Worm (Caenorhabditis elegans): ENCODE data around the gene F54C9.14.

The F54C9.14 gene

DNA sequence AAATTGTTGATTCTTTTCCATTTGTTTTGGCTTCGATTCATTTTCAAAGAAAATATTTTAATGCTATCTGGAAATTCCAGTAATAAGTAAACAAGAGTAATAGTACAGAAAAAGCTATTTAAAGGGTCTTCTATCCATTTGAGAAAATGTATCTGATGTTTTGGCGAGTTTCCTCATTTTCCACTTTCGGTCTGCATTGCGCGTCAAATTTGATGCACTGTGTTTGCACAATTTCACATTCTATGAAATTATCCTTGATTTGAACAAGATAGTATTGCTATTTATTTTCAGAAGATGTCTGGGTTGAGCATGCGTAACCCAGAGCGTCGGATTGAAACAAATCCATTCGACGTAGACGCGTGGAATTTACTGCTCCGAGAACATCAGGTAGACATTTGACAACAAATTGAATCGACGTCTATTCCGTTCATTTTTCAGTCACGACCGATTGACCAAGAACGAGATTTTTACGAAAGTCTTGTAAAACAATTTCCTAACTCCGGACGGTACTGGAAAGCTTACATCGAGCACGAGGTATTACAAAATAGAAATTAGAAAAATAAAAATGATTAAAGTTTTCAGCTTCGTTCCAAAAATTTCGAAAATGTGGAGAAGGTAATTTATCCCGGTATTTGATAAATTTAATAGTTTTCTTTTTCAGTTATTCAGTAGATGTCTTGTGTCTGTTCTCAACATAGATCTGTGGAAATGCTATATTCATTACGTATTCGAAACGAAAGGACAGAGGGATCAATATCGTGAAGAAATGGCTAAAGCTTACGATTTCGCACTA is 41.7 kb downstream of the F54C9.14 start, which contains the start of gene suf-1 (continued):
- TF ChIP-seq K11D2.4 (GFP tag; IDR thresholded peaks at IDR 0.05): 0 out of 2 replicates have a peak, but pooled peaks have one; percentile 10
- TF ChIP-seq let-607 (tag; optimal IDR thresholded peaks at IDR 0.05): no peak
- no peak for TF ChIP-seq F37B4.10 (GFP tag; IDR thresholded peaks at IDR 0.05)
- TF ChIP-seq ztf-22 (GFP tag; optimal IDR thresholded peaks at IDR 0.05): no peak
- TF ChIP-seq ztf-28 (GFP tag; IDR thresholded peaks at IDR 0.05): no peak
- no peak for TF ChIP-seq nhr-80 (tag; optimal IDR thresholded peaks at IDR 0.05)
- TF ChIP-seq ceh-79 (tag; optimal IDR thresholded peaks at IDR 0.05): no peak
- TF ChIP-seq Y67H2A.10 (GFP tag; conservative IDR thresholded peaks at IDR 0.05): no peak
- TF ChIP-seq egl-18 (GFP tag; IDR thresholded peaks at IDR 0.05): no peak
- TF ChIP-seq F33H1.4 (GFP tag; IDR thresholded peaks at IDR 0.05): peak; percentile 65
- TF ChIP-seq lag-1 (GFP tag; IDR thresholded peaks at IDR 0.05): no peak
- TF ChIP-seq mel-28 (tag; optimal IDR thresholded peaks at IDR 0.05; ENCODE audit: borderline replicate concordance): no peak
- TF ChIP-seq nfya-2 (GFP tag; IDR thresholded peaks at IDR 0.05): no peak
- TF ChIP-seq cebp-2 (GFP tag; IDR thresholded peaks at IDR 0.05): peak; percentile 77; the same call in 1 of the 2 replicates
- TF ChIP-seq somi-1 (GFP tag; optimal IDR thresholded peaks at IDR 0.05): no peak
- TF ChIP-seq F10E7.11 (tag; optimal IDR thresholded peaks at IDR 0.05): no peak
- TF ChIP-seq cebp-1 (GFP tag; IDR thresholded peaks at IDR 0.05): no peak
- TF ChIP-seq cebp-1 (tag; optimal IDR thresholded peaks at IDR 0.05): no peak
- TF ChIP-seq ztf-26 (tag; optimal IDR thresholded peaks at IDR 0.05): no peak
- TF ChIP-seq zfh-2 (GFP tag; conservative IDR thresholded peaks at IDR 0.05): no peak
- no peak for TF ChIP-seq hlh-26 (GFP tag; conservative IDR thresholded peaks at IDR 0.05)
- peak; percentile 85 for TF ChIP-seq Y53G8AR.9 (GFP tag; conservative IDR thresholded peaks at IDR 0.05)
- no peak for TF ChIP-seq dpl-1 (GFP tag; optimal IDR thresholded peaks at IDR 0.05)
- TF ChIP-seq die-1 (tag; optimal IDR thresholded peaks at IDR 0.05): peak; percentile 37
- TF ChIP-seq rpc-1 (optimal IDR thresholded peaks at IDR 0.05): no peak
- TF ChIP-seq rpc-1 (tag; optimal IDR thresholded peaks at IDR 0.05): peak; percentile 3
- peak; percentile 58 for TF ChIP-seq lsl-1 (GFP tag; optimal IDR thresholded peaks at IDR 0.05)
- TF ChIP-seq sptf-2 (GFP tag; optimal IDR thresholded peaks at IDR 0.05): no peak
- TF ChIP-seq ztf-3 (GFP tag; optimal IDR thresholded peaks at IDR 0.05): no peak
- TF ChIP-seq madf-10 (tag; optimal IDR thresholded peaks at IDR 0.05): no peak
- TF ChIP-seq sea-2 (GFP tag; IDR thresholded peaks at IDR 0.05): no peak
- TF ChIP-seq atf-7 (tag; optimal IDR thresholded peaks at IDR 0.05): peak; percentile 56
- TF ChIP-seq tlf-1 (GFP tag; optimal IDR thresholded peaks at IDR 0.05): peak; percentile 79
- no peak for TF ChIP-seq C06A6.2 (GFP tag; conservative IDR thresholded peaks at IDR 0.05)
- peak; percentile 55 for TF ChIP-seq ZK185.1 (tag; optimal IDR thresholded peaks at IDR 0.05; ENCODE audit: poor library complexity, severe bottlenecking)
- no peak for TF ChIP-seq aptf-2 (GFP tag; conservative IDR thresholded peaks at IDR 0.05)
- no peak for TF ChIP-seq pha-4 (tag; optimal IDR thresholded peaks at IDR 0.05)
- TF ChIP-seq snpc-3.4 (tag; optimal IDR thresholded peaks at IDR 0.05): peak; percentile 80
- TF ChIP-seq lin-54 (GFP tag; optimal IDR thresholded peaks at IDR 0.05): peak; percentile 73
- no peak for TF ChIP-seq hmg-20 (GFP tag; IDR thresholded peaks at IDR 0.05)
- TF ChIP-seq F49E8.2 (tag; optimal IDR thresholded peaks at IDR 0.05; ENCODE audit: insufficient read depth): peak; percentile 94
- TF ChIP-seq madf-8 (GFP tag; conservative IDR thresholded peaks at IDR 0.05): peak; percentile 44; the same call in 1 of the 2 replicates
- no peak for TF ChIP-seq F55B11.4 (tag; optimal IDR thresholded peaks at IDR 0.05; ENCODE audit: borderline replicate concordance, insufficient read depth)
- no peak for TF ChIP-seq zim-3 (tag; optimal IDR thresholded peaks at IDR 0.05)
- no peak for TF ChIP-seq ztf-6 (GFP tag; IDR thresholded peaks at IDR 0.05)
- TF ChIP-seq chd-7 (tag; optimal IDR thresholded peaks at IDR 0.05): no peak
- peak; percentile 32; the same call in 1 of the 2 replicates for TF ChIP-seq ceh-100 (GFP tag; IDR thresholded peaks at IDR 0.05)
- TF ChIP-seq gei-17 (GFP tag; optimal IDR thresholded peaks at IDR 0.05): no peak

Measured in whole organism, young adult.